Fruit fly (Drosophila melanogaster) whole organism, embryonic: ENCODE data around the gene Ugt35D1.

Experiments used
- ATbp ChIP-seq: fragments of 200-800 bp; sonication (Bioruptor generic); optimal IDR thresholded peaks from 2 replicates; lab custom pipeline; 2017; ENCODE audit warnings: missing biosample characterization, mild to moderate bottlenecking, missing genetic modification characterization, missing genetic modification reagents
- CG10366 ChIP-seq: fragments of 200-800 bp; sonication (Bioruptor generic); IDR thresholded peaks from 2 replicates; pipeline ENCODE4 v1.3.6; 2022; ENCODE audit warnings: missing biosample characterization, missing genetic modification characterization
- CG10543 ChIP-seq: fragments of 200-800 bp; sonication (Bioruptor generic); optimal IDR thresholded peaks from 3 replicates; lab custom pipeline; 2017; ENCODE audit warnings: missing biosample characterization, mild to moderate bottlenecking, missing genetic modification characterization, moderate library complexity
- CG10959 ChIP-seq: fragments of 200-800 bp; sonication (Bioruptor generic); IDR thresholded peaks from 2 replicates; pipeline ENCODE4 v1.3.6; 2022; ENCODE audit warnings: missing biosample characterization, missing genetic modification characterization
- CG10979 ChIP-seq: fragments of 200-800 bp; sonication (Bioruptor generic); optimal IDR thresholded peaks from 2 replicates; lab custom pipeline; 2018; ENCODE audit warnings: missing biosample characterization, mild to moderate bottlenecking, missing genetic modification characterization, moderate library complexity
- CG11093 ChIP-seq: fragments of 200-800 bp; sonication (Bioruptor generic); IDR thresholded peaks from 3 replicates; pipeline ENCODE4 v1.3.6; 2022; ENCODE audit warnings: missing biosample characterization, missing genetic modification characterization
- CG11247 ChIP-seq: fragments of 200-800 bp; sonication (Bioruptor generic); IDR thresholded peaks from 2 replicates; pipeline ENCODE4 v1.3.6; 2022; ENCODE audit warnings: missing biosample characterization, missing genetic modification characterization
- CG11398 ChIP-seq: fragments of 200-800 bp; sonication (Bioruptor generic); optimal IDR thresholded peaks from 2 replicates; lab custom pipeline; 2016; ENCODE audit warnings: missing biosample characterization, missing genetic modification characterization
- CG13287 ChIP-seq: fragments of 200-800 bp; sonication (Bioruptor generic); IDR thresholded peaks from 2 replicates; pipeline ENCODE4 v1.3.6; 2022; ENCODE audit warnings: missing biosample characterization, missing genetic modification characterization; ENCODE audit not compliant: partially characterized antibody
- CG15514 ChIP-seq: fragments of 200-800 bp; sonication (Bioruptor generic); optimal IDR thresholded peaks from 3 replicates; lab custom pipeline; 2017; ENCODE audit warnings: missing biosample characterization, missing genetic modification characterization, mild to moderate bottlenecking, moderate library complexity, missing genetic modification reagents
- CG16779 ChIP-seq: fragments of 200-800 bp; sonication (Bioruptor generic); IDR thresholded peaks from 2 replicates; pipeline ENCODE4 v1.3.6; 2022; ENCODE audit warnings: missing biosample characterization, missing genetic modification characterization
- CG17568 ChIP-seq: fragments of 200-800 bp; sonication (Bioruptor generic); optimal IDR thresholded peaks from 2 replicates; lab custom pipeline; 2018; ENCODE audit warnings: missing biosample characterization, mild to moderate bottlenecking, missing genetic modification characterization, moderate library complexity
- CG2202 ChIP-seq: fragments of 200-800 bp; sonication (Bioruptor generic); optimal IDR thresholded peaks from 2 replicates; lab custom pipeline; 2018; ENCODE audit warnings: missing biosample characterization, mild to moderate bottlenecking, missing genetic modification characterization
- CG30020 ChIP-seq: fragments of 200-800 bp; optimal IDR thresholded peaks from 2 replicates; lab custom pipeline; 2019; ENCODE audit warnings: missing biosample characterization, mild to moderate bottlenecking, missing genetic modification characterization, moderate library complexity
- CG32532 ChIP-seq: fragments of 200-800 bp; sonication (Bioruptor generic); IDR thresholded peaks from 2 replicates; pipeline ENCODE4 v1.3.6; 2022; ENCODE audit warnings: missing biosample characterization, missing genetic modification characterization
- CG34224 ChIP-seq: fragments of 200-800 bp; sonication (Bioruptor generic); IDR thresholded peaks from 3 replicates; pipeline ENCODE4 v1.3.6; 2022; ENCODE audit warnings: missing biosample characterization, missing genetic modification characterization; ENCODE audit not compliant: partially characterized antibody
- CG4617 ChIP-seq: fragments of 200-800 bp; sonication (Bioruptor generic); optimal IDR thresholded peaks from 3 replicates; lab custom pipeline; 2016; ENCODE audit warnings: missing biosample characterization, missing genetic modification characterization, borderline replicate concordance
- CG4707 ChIP-seq: fragments of 200-800 bp; sonication (Bioruptor generic); optimal IDR thresholded peaks from 2 replicates; lab custom pipeline; 2018; ENCODE audit warnings: missing biosample characterization, mild to moderate bottlenecking, missing genetic modification characterization, moderate library complexity
- CG7357 ChIP-seq: fragments of 200-800 bp; sonication (Bioruptor generic); IDR thresholded peaks from 3 replicates; pipeline ENCODE4 v1.3.6; 2022; ENCODE audit warnings: missing biosample characterization, missing genetic modification characterization
- Camta ChIP-seq: fragments of 200-800 bp; sonication (Bioruptor generic); optimal IDR thresholded peaks from 2 replicates; lab custom pipeline; 2016; ENCODE audit warnings: missing biosample characterization, missing genetic modification characterization
- CoRest ChIP-seq: fragments of 200-800 bp; sonication (Bioruptor generic); optimal IDR thresholded peaks from 3 replicates; lab custom pipeline; 2018; ENCODE audit warnings: missing biosample characterization, mild to moderate bottlenecking, missing genetic modification characterization, moderate library complexity
- Doc2 ChIP-seq: fragments of 200-800 bp; sonication (Bioruptor generic); IDR thresholded peaks from 2 replicates; pipeline ENCODE4 v1.3.6; 2022; ENCODE audit warnings: missing biosample characterization, missing genetic modification characterization
- Fer1 ChIP-seq: fragments of 200-800 bp; sonication (Bioruptor generic); optimal IDR thresholded peaks from 2 replicates; lab custom pipeline; 2017; ENCODE audit warnings: missing biosample characterization, mild to moderate bottlenecking, missing genetic modification characterization
- GATAe ChIP-seq: fragments of 200-800 bp; sonication (Bioruptor generic); conservative IDR thresholded peaks from 2 replicates; pipeline ENCODE4 v1.3.6; 2022; ENCODE audit warnings: missing biosample characterization, missing genetic modification characterization
- Hand ChIP-seq: fragments of 200-800 bp; sonication (Bioruptor generic); optimal IDR thresholded peaks from 2 replicates; lab custom pipeline; 2017; ENCODE audit warnings: mild to moderate bottlenecking, missing biosample characterization, missing genetic modification reagents, missing genetic modification characterization
- Hey ChIP-seq: fragments of 200-800 bp; sonication (Bioruptor generic); optimal IDR thresholded peaks from 3 replicates; lab custom pipeline; 2018; ENCODE audit warnings: missing biosample characterization, mild to moderate bottlenecking, missing genetic modification characterization
- Lpt ChIP-seq: fragments of >200 bp; optimal IDR thresholded peaks from 2 replicates; lab custom pipeline; 2018; ENCODE audit warnings: missing biosample characterization, missing genetic modification characterization
- Med ChIP-seq: fragments of 200-800 bp; sonication (Bioruptor generic); peaks from one replicate; lab custom pipeline; 2016; ENCODE audit warnings: missing biosample characterization, missing genetic modification characterization, mild to moderate bottlenecking, inconsistent platforms, moderate library complexity
- Pdp1 ChIP-seq, 2 experiments: fragments of 200-800 bp; sonication (Bioruptor generic); optimal IDR thresholded peaks; 3 replicates each; lab custom pipeline; 2016; ENCODE audit warnings: missing biosample characterization in 2 of 2, missing genetic modification characterization in 2 of 2, mild to moderate bottlenecking in 1 of 2, moderate library complexity in 1 of 2
- Trl ChIP-seq, 3 experiments: fragments of >200 bp in 2 of 3; fragments of 200-800 bp in 1 of 3; sonication (Bioruptor generic) in 1 of 3; optimal IDR thresholded peaks; 2 replicates in 1 of 3; 3 replicates in 2 of 3; lab custom pipeline; 2016 to 2017; ENCODE audit warnings: missing biosample characterization in 1 of 3, missing genetic modification characterization in 1 of 3
- ash1 ChIP-seq: fragments of 200-800 bp; sonication (Bioruptor generic); optimal IDR thresholded peaks from 2 replicates; lab custom pipeline; 2018; ENCODE audit warnings: missing biosample characterization, mild to moderate bottlenecking, missing genetic modification characterization
- cg ChIP-seq: fragments of 200-800 bp; sonication (Bioruptor generic); optimal IDR thresholded peaks from 3 replicates; lab custom pipeline; 2019; ENCODE audit warnings: missing biosample characterization, mild to moderate bottlenecking, missing genetic modification characterization, moderate library complexity
- chm ChIP-seq: fragments of 200-800 bp; sonication (Bioruptor generic); IDR thresholded peaks from 2 replicates; pipeline ENCODE4 v1.3.6; 2022; ENCODE audit warnings: missing biosample characterization, missing genetic modification characterization
- fd102C ChIP-seq: fragments of 200-800 bp; sonication (Bioruptor generic); optimal IDR thresholded peaks from 2 replicates; lab custom pipeline; 2018; ENCODE audit warnings: missing biosample characterization, mild to moderate bottlenecking, missing genetic modification characterization, moderate library complexity
- hkb ChIP-seq, 2 experiments: fragments of 200-800 bp in 1 of 2; fragments of >200 bp in 1 of 2; sonication (Bioruptor generic) in 1 of 2; IDR thresholded peaks in 1 of 2; optimal IDR thresholded peaks in 1 of 2; 2 replicates each; pipeline versions ENCODE4 v1.3.6 to Lab custom; 2017 to 2022; ENCODE audit warnings: missing biosample characterization in 1 of 2, missing genetic modification characterization in 1 of 2
- klu ChIP-seq: fragments of 200-800 bp; sonication (Bioruptor generic); IDR thresholded peaks from 2 replicates; pipeline ENCODE4 v1.3.6; 2022; ENCODE audit warnings: missing biosample characterization, missing genetic modification characterization
- lbe ChIP-seq: fragments of 200-800 bp; sonication (Bioruptor generic); optimal IDR thresholded peaks from 2 replicates; lab custom pipeline; 2016; ENCODE audit warnings: missing biosample characterization, mild to moderate bottlenecking, missing genetic modification characterization
- nmo ChIP-seq: fragments of 200-800 bp; sonication (Bioruptor generic); optimal IDR thresholded peaks from 2 replicates; lab custom pipeline; 2018; ENCODE audit warnings: missing biosample characterization, mild to moderate bottlenecking, missing genetic modification characterization, moderate library complexity
- peb ChIP-seq: fragments of 200-800 bp; sonication (Bioruptor generic); IDR thresholded peaks from 2 replicates; pipeline ENCODE4 v1.3.6; 2022; ENCODE audit warnings: missing biosample characterization, missing genetic modification characterization
- pros ChIP-seq: fragments of 200-800 bp; sonication (Bioruptor generic); optimal IDR thresholded peaks from 3 replicates; lab custom pipeline; 2019; ENCODE audit warnings: missing biosample characterization, mild to moderate bottlenecking, missing genetic modification characterization, moderate library complexity
- repo ChIP-seq: fragments of 200-800 bp; sonication (Bioruptor generic); optimal IDR thresholded peaks from 2 replicates; lab custom pipeline; 2016; ENCODE audit warnings: missing biosample characterization, missing genetic modification characterization
- shn ChIP-seq: fragments of 200-800 bp; sonication (Bioruptor generic); optimal IDR thresholded peaks from 3 replicates; lab custom pipeline; 2016; ENCODE audit warnings: missing biosample characterization, missing genetic modification characterization
- sisA ChIP-seq: fragments of 200-800 bp; sonication (Bioruptor generic); IDR thresholded peaks from 2 replicates; pipeline ENCODE4 v1.3.6; 2022; ENCODE audit warnings: missing biosample characterization, missing genetic modification characterization
- slp2 ChIP-seq: fragments of 200-800 bp; sonication (Bioruptor generic); optimal IDR thresholded peaks from 2 replicates; lab custom pipeline; 2016; ENCODE audit warnings: missing biosample characterization, missing genetic modification characterization
- sna ChIP-seq: fragments of 200-800 bp; sonication (Bioruptor generic); IDR thresholded peaks from 2 replicates; pipeline ENCODE4 v1.3.6; 2022; ENCODE audit warnings: missing biosample characterization, missing genetic modification characterization; ENCODE audit not compliant: partially characterized antibody
- ttk ChIP-seq: fragments of 200-800 bp; sonication (Bioruptor generic); IDR thresholded peaks from 2 replicates; pipeline ENCODE4 v2.1.2; 2022; ENCODE audit warnings: missing biosample characterization, missing genetic modification characterization
- vvl ChIP-seq: fragments of 200-800 bp; sonication (Bioruptor generic); IDR thresholded peaks from 2 replicates; pipeline ENCODE4 v1.3.6; 2022; ENCODE audit warnings: missing biosample characterization, missing genetic modification characterization

The Ugt35D1 gene

dm6 chr3R:31405277-31406207 lies 10.4 kb upstream of the Ugt35D1 start, which contains the start of gene PNPase (continued):
- TF ChIP-seq CG11247 (GFP tag; lab: Robert Waterston, UW) (no peak), CoRest (no peak), CG2202 (tag; lab: Kevin White, UChicago) (no peak), ATbp (GFP tag; lab: Kevin White, UChicago) (peak; percentile 10), peb (no peak), CG4707 (no peak), Med (GFP tag; lab: Kevin White, UChicago) (peak; percentile 88), klu (GFP tag; lab: Robert Waterston, UW) (no peak), fd102C (GFP tag; lab: Kevin White, UChicago) (no peak), Camta (GFP tag; lab: Kevin White, UChicago) (no peak), CG15514 (GFP tag; lab: Kevin White, UChicago) (no peak), chm (GFP tag; lab: Robert Waterston, UW) (0 out of 2 replicates have a peak, but pooled peaks have one; percentile 46), CG11398 (no peak), hkb (optimal IDR thresholded peaks at IDR 0.05; lab: Kevin White, UChicago) (peak; percentile 5), hkb (GFP tag; IDR thresholded peaks at IDR 0.05; lab: Robert Waterston, UW) (no peak), repo (GFP tag; lab: Kevin White, UChicago) (no peak), CG11093 (GFP tag; lab: Robert Waterston, UW) (no peak), Lpt (no peak), Trl (optimal IDR thresholded peaks at IDR 0.05; lab: Kevin White, UChicago) (peak in 1 of 2 experiments; percentile 54), Trl (GFP tag; optimal IDR thresholded peaks at IDR 0.05; lab: Kevin White, UChicago) (no peak), GATAe (GFP tag; lab: Robert Waterston, UW) (no peak), CG7357 (GFP tag; lab: Robert Waterston, UW) (no peak), vvl (GFP tag; lab: Robert Waterston, UW) (no peak), lbe (no peak), CG17568 (GFP tag; lab: Kevin White, UChicago) (peak; percentile 35), cg (GFP tag; lab: Kevin White, UChicago) (peak; percentile 99), slp2 (GFP tag; lab: Kevin White, UChicago) (no peak), nmo (GFP tag; lab: Kevin White, UChicago) (no peak), CG16779 (GFP tag; lab: Robert Waterston, UW) (0 out of 2 replicates have a peak, but pooled peaks have one; percentile 54), CG10543 (GFP tag; lab: Kevin White, UChicago) (no peak), CG34224 (GFP tag; lab: Robert Waterston, UW) (no peak), CG32532 (0 out of 2 replicates have a peak, but pooled peaks have one; percentile 5), Hand (GFP tag; lab: Kevin White, UChicago) (peak; percentile 11), sisA (no peak), Fer1 (GFP tag; lab: Kevin White, UChicago) (peak; percentile 29), Doc2 (GFP tag; lab: Robert Waterston, UW) (no peak), ttk (GFP tag; lab: Robert Waterston, UW) (no peak), ash1 (GFP tag; lab: Kevin White, UChicago) (no peak), Hey (tag; lab: Kevin White, UChicago) (no peak), shn (GFP tag; lab: Kevin White, UChicago) (no peak), CG10959 (GFP tag; lab: Robert Waterston, UW) (no peak), CG10979 (tag; lab: Kevin White, UChicago) (no peak), Pdp1 (GFP tag; optimal IDR thresholded peaks at IDR 0.05; lab: Kevin White, UChicago) (no peak), CG4617 (GFP tag; lab: Kevin White, UChicago) (no peak), pros (GFP tag; lab: Kevin White, UChicago) (peak; percentile 67), sna (GFP tag; lab: Robert Waterston, UW) (0 out of 2 replicates have a peak, but pooled peaks have one; percentile 27), CG30020 (tag; lab: Kevin White, UChicago) (no peak), CG10366 (GFP tag; lab: Robert Waterston, UW) (no peak), CG13287 (GFP tag; lab: Robert Waterston, UW) (peak; percentile 40; the same call in 1 of the 2 replicates)
